Fruit fly (Drosophila melanogaster) whole organism: Measurements from ENCODE around the gene CG14694.

Experiments used
- CG8478 ChIP-seq: fragments of >200 bp; optimal IDR thresholded peaks from 2 replicates; lab custom pipeline; 2018; ENCODE audit warnings: inconsistent platforms
- Dll ChIP-seq: fragments of >200 bp; optimal IDR thresholded peaks from 2 replicates; lab custom pipeline; 2017
- EcR ChIP-seq, 2 experiments: fragments of >200 bp; optimal IDR thresholded peaks; 2 replicates each; lab custom pipeline; 2017; ENCODE audit warnings: missing biosample characterization in 2 of 2, missing genetic modification characterization in 2 of 2, missing genetic modification reagents in 2 of 2
- pan ChIP-seq: fragments of >200 bp; optimal IDR thresholded peaks from 2 replicates; lab custom pipeline; 2017

dm6 chr3R:10888633-10889519 is 29.3 kb upstream of the CG14694 start:
- no peak for TF ChIP-seq EcR (GFP tag; optimal IDR thresholded peaks at IDR 0.05; lab: Kevin White, UChicago)
- no peak for TF ChIP-seq CG8478 (lab: Kevin White, UChicago)
- TF ChIP-seq Dll (lab: Kevin White, UChicago), result peak; percentile 80
- TF ChIP-seq pan (lab: Kevin White, UChicago), result no peak
